Fruit fly (Drosophila melanogaster): ENCODE data around the gene FucT6.
A peak's percentile ranks its signal among the peaks of the same experiment; 100 is the strongest.

The FucT6 gene

DNA sequence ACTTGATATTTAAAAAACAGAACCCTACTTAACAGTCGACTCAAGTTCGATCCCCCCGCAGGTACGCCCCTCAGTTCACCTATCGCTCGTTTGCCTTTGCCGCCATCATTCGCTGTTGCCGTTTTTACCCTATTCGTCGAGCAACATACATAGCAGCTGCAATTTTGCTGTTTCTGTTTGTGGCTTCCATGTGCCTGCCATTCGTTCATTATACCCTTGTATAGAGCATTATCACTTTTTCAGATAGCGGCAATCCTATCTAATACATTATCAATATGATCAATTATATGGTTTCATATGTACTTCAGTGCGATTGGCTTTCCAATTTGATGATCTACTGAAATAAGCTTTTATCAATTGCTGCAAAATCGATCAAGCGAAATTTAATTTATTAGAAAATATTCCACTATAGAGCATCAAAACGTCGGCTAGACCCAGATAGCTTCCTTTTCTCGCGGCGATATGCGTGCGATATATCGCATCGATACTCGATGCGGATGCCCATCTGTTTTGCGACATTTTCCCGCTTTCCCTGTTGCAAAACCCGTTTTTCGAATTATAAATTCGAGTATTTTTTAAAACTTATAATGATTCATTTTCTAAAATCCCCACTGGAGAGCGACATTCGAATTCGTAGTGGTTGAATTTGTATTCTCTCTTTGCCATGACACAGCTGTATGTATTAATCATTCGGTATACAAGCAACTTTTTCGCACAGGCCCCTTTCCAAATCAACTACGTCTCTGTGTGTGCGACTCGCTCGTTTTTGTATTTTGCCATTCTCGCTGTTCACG lies 6.4 kb upstream of the FucT6 start (continued):
- TF ChIP-seq NC2β (GFP tag; optimal IDR thresholded peaks at IDR 0.05) (peak; percentile 81), eve (GFP tag; optimal IDR thresholded peaks at IDR 0.05) (no peak), Gsc (GFP tag; IDR thresholded peaks at IDR 0.05) (peak; percentile 65), Hmx (GFP tag; optimal IDR thresholded peaks at IDR 0.05) (peak; percentile 79), yki (optimal IDR thresholded peaks at IDR 0.05) (no peak), grn (GFP tag; optimal IDR thresholded peaks at IDR 0.05) (peak; percentile 71), Lim3 (GFP tag; IDR thresholded peaks at IDR 0.05) (no peak; the same call in 1 of the 2 replicates), nerfin-1 (tag; optimal IDR thresholded peaks at IDR 0.05) (peak; percentile 81), gce (GFP tag; IDR thresholded peaks at IDR 0.05) (0 out of 3 replicates have a peak, but pooled peaks have one; percentile 57), CG2202 (tag; optimal IDR thresholded peaks at IDR 0.05) (peak; percentile 65), ham (GFP tag; IDR thresholded peaks at IDR 0.05) (peak; percentile 74), CG17568 (GFP tag; optimal IDR thresholded peaks at IDR 0.05) (peak; percentile 80), CG34422 (GFP tag; IDR thresholded peaks at IDR 0.05) (peak; percentile 81), Gug (GFP tag; IDR thresholded peaks at IDR 0.05) (peak; percentile 64; the same call in 3 of the 4 replicates), sug (tag; optimal IDR thresholded peaks at IDR 0.05) (peak; percentile 82), trh (GFP tag; optimal IDR thresholded peaks at IDR 0.05) (peak; percentile 69), Usf (GFP tag; optimal IDR thresholded peaks at IDR 0.05) (peak; percentile 83), jumu (GFP tag; optimal IDR thresholded peaks at IDR 0.05) (peak; percentile 72), Dbx (GFP tag; IDR thresholded peaks at IDR 0.05) (peak; percentile 84; the same call in 2 of the 3 replicates), CG10979 (tag; optimal IDR thresholded peaks at IDR 0.05) (peak; percentile 90), vvl (GFP tag; IDR thresholded peaks at IDR 0.05) (peak; percentile 73; the same call in 1 of the 2 replicates), CG6854 (GFP tag; optimal IDR thresholded peaks at IDR 0.05) (peak; percentile 85), CG17612 (GFP tag; IDR thresholded peaks at IDR 0.05) (peak; percentile 73), CG1832 (GFP tag; optimal IDR thresholded peaks at IDR 0.05) (no peak), wor (GFP tag; IDR thresholded peaks at IDR 0.05) (peak; percentile 70), lilli (GFP tag; optimal IDR thresholded peaks at IDR 0.05) (peak; percentile 83), CG11695 (GFP tag; IDR thresholded peaks at IDR 0.05) (peak; percentile 84), crc (GFP tag; optimal IDR thresholded peaks at IDR 0.05) (peak; percentile 71), kni (GFP tag; optimal IDR thresholded peaks at IDR 0.05) (no peak), CG10543 (GFP tag; optimal IDR thresholded peaks at IDR 0.05) (peak; percentile 37), HLH54F (GFP tag; optimal IDR thresholded peaks at IDR 0.05) (peak; percentile 84), CG3065 (GFP tag; optimal IDR thresholded peaks at IDR 0.05) (peak; percentile 40), emc (GFP tag; optimal IDR thresholded peaks at IDR 0.05) (peak; percentile 78), CG6683 (GFP tag; optimal IDR thresholded peaks at IDR 0.05) (peak; percentile 76), toy (GFP tag; IDR thresholded peaks at IDR 0.05) (peak; percentile 51; the same call in 1 of the 2 replicates), HLH4C (GFP tag; IDR thresholded peaks at IDR 0.05; ENCODE audit: partially characterized antibody) (no peak; the same call in 2 of the 3 replicates), YL-1 (GFP tag; optimal IDR thresholded peaks at IDR 0.05) (peak; percentile 24), CG1603 (tag; optimal IDR thresholded peaks at IDR 0.05) (peak; percentile 86), CG14050 (GFP tag; IDR thresholded peaks at IDR 0.05) (peak; percentile 55; the same call in 2 of the 3 replicates), ind (GFP tag; optimal IDR thresholded peaks at IDR 0.05) (peak; percentile 87), CG13296 (GFP tag; optimal IDR thresholded peaks at IDR 0.05) (peak; percentile 86), H2.0 (GFP tag; IDR thresholded peaks at IDR 0.05) (peak; percentile 65), NfI (GFP tag; optimal IDR thresholded peaks at IDR 0.05) (peak; percentile 80), row (GFP tag; IDR thresholded peaks at IDR 0.05) (peak; percentile 97), BEAF-32 (GFP tag; optimal IDR thresholded peaks at IDR 0.05) (peak; percentile 75), CG1529 (GFP tag; optimal IDR thresholded peaks at IDR 0.05) (peak; percentile 84), CG6689 (GFP tag; IDR thresholded peaks at IDR 0.05) (peak; percentile 84), lab (GFP tag; optimal IDR thresholded peaks at IDR 0.05) (peak; percentile 91), Fer3 (tag; optimal IDR thresholded peaks at IDR 0.05) (peak; percentile 84), CG18764 (GFP tag; optimal IDR thresholded peaks at IDR 0.05) (peak; percentile 50)

Data from whole organism, embryonic.